Fruit fly (Drosophila melanogaster) whole organism, embryonic: Measurements from ENCODE around the gene Prat.

Experiments used
- Aef1 ChIP-seq: fragments of 200-800 bp; sonication (Bioruptor generic); IDR thresholded peaks from 3 replicates; pipeline ENCODE4 v1.3.6; 2022; ENCODE audit warnings: missing biosample characterization, missing genetic modification characterization
- Antp ChIP-seq: fragments of 200-800 bp; sonication (Bioruptor generic); optimal IDR thresholded peaks from 3 replicates; lab custom pipeline; 2016; ENCODE audit warnings: missing biosample characterization, missing genetic modification characterization
- Asciz ChIP-seq: fragments of 200-800 bp; sonication (Bioruptor generic); optimal IDR thresholded peaks from 2 replicates; lab custom pipeline; 2017; ENCODE audit warnings: missing biosample characterization, mild to moderate bottlenecking, missing genetic modification characterization, missing genetic modification reagents
- BEAF-32 ChIP-seq: fragments of 200-800 bp; sonication (Bioruptor generic); optimal IDR thresholded peaks from 3 replicates; lab custom pipeline; 2017; ENCODE audit warnings: missing biosample characterization, missing genetic modification characterization, mild to moderate bottlenecking, moderate library complexity, missing genetic modification reagents
- CG1024 ChIP-seq: fragments of 200-800 bp; sonication (Bioruptor generic); IDR thresholded peaks from 2 replicates; pipeline ENCODE4 v1.3.6; 2022; ENCODE audit warnings: missing biosample characterization, missing genetic modification characterization
- CG11398 ChIP-seq: fragments of 200-800 bp; sonication (Bioruptor generic); optimal IDR thresholded peaks from 2 replicates; lab custom pipeline; 2016; ENCODE audit warnings: missing biosample characterization, missing genetic modification characterization
- CG11456 ChIP-seq: fragments of 200-800 bp; sonication (Bioruptor generic); IDR thresholded peaks from 3 replicates; pipeline ENCODE4 v1.3.6; 2022; ENCODE audit warnings: missing biosample characterization, missing genetic modification characterization
- CG11560 ChIP-seq: fragments of 200-800 bp; sonication (Bioruptor generic); IDR thresholded peaks from 3 replicates; pipeline ENCODE4 v1.3.6; 2022; ENCODE audit warnings: missing biosample characterization, missing genetic modification characterization
- CG13775 ChIP-seq: fragments of 200-800 bp; sonication (Bioruptor generic); optimal IDR thresholded peaks from 3 replicates; lab custom pipeline; 2017; ENCODE audit warnings: missing biosample characterization, mild to moderate bottlenecking, missing genetic modification characterization
- CG1602 ChIP-seq: fragments of 200-800 bp; sonication (Bioruptor generic); optimal IDR thresholded peaks from 3 replicates; lab custom pipeline; 2016; ENCODE audit warnings: missing biosample characterization, missing genetic modification characterization
- CG17802 ChIP-seq: fragments of 200-800 bp; sonication (Bioruptor generic); optimal IDR thresholded peaks from 2 replicates; lab custom pipeline; 2018; ENCODE audit warnings: missing biosample characterization, mild to moderate bottlenecking, missing genetic modification characterization, moderate library complexity
- CG2199 ChIP-seq: fragments of 200-800 bp; sonication (Bioruptor generic); IDR thresholded peaks from 3 replicates; pipeline ENCODE4 v1.3.6; 2022; ENCODE audit warnings: missing biosample characterization, missing genetic modification characterization
- CG2202 ChIP-seq: fragments of 200-800 bp; sonication (Bioruptor generic); optimal IDR thresholded peaks from 2 replicates; lab custom pipeline; 2018; ENCODE audit warnings: missing biosample characterization, mild to moderate bottlenecking, missing genetic modification characterization
- CG30403 ChIP-seq: fragments of 200-800 bp; sonication (Bioruptor generic); optimal IDR thresholded peaks from 3 replicates; lab custom pipeline; 2016; ENCODE audit warnings: missing biosample characterization, missing genetic modification characterization
- CG31224 ChIP-seq: fragments of 200-800 bp; sonication (Bioruptor generic); IDR thresholded peaks from 2 replicates; pipeline ENCODE4 v1.3.6; 2022; ENCODE audit warnings: missing biosample characterization, missing genetic modification characterization
- CG4854 ChIP-seq: fragments of 200-800 bp; sonication (Bioruptor generic); optimal IDR thresholded peaks from 2 replicates; lab custom pipeline; 2016; ENCODE audit warnings: missing biosample characterization, missing genetic modification characterization, inconsistent platforms
- CG6689 ChIP-seq: fragments of 200-800 bp; sonication (Bioruptor generic); IDR thresholded peaks from 2 replicates; pipeline ENCODE4 v1.3.6; 2022; ENCODE audit warnings: missing biosample characterization, missing genetic modification characterization
- CG7786 ChIP-seq: fragments of 200-800 bp; sonication (Bioruptor generic); optimal IDR thresholded peaks from 2 replicates; lab custom pipeline; 2016; ENCODE audit warnings: missing biosample characterization, missing genetic modification characterization
- CG8281 ChIP-seq: fragments of 200-800 bp; sonication (Bioruptor generic); optimal IDR thresholded peaks from 2 replicates; lab custom pipeline; 2018; ENCODE audit warnings: missing biosample characterization, mild to moderate bottlenecking, missing genetic modification characterization, moderate library complexity
- CG8290 ChIP-seq, 3 experiments: fragments of 200-800 bp; sonication (Bioruptor generic); optimal IDR thresholded peaks; 2 replicates each; lab custom pipeline; 2016 to 2019; ENCODE audit warnings: missing biosample characterization in 3 of 3, missing genetic modification characterization in 3 of 3, mild to moderate bottlenecking in 2 of 3, moderate library complexity in 1 of 3
- CG9215 ChIP-seq: fragments of 200-800 bp; sonication (Bioruptor generic); IDR thresholded peaks from 2 replicates; pipeline ENCODE4 v1.3.6; 2022; ENCODE audit warnings: missing biosample characterization, missing genetic modification characterization
- CG9609 ChIP-seq: fragments of 200-800 bp; sonication (Bioruptor generic); optimal IDR thresholded peaks from 3 replicates; lab custom pipeline; 2016; ENCODE audit warnings: missing biosample characterization, missing genetic modification characterization
- CHES-1-like ChIP-seq: fragments of 200-800 bp; sonication (Bioruptor generic); optimal IDR thresholded peaks from 2 replicates; lab custom pipeline; 2016; ENCODE audit warnings: missing biosample characterization, missing genetic modification characterization
- CkIIα-i1 ChIP-seq: fragments of 200-800 bp; sonication (Bioruptor generic); IDR thresholded peaks from 2 replicates; pipeline ENCODE4 v1.3.6; 2022; ENCODE audit warnings: missing biosample characterization, missing genetic modification characterization
- Dfd ChIP-seq, 2 experiments: fragments of >200 bp; optimal IDR thresholded peaks; 2 replicates each; lab custom pipeline; 2017; ENCODE audit warnings: missing biosample characterization in 2 of 2, missing genetic modification characterization in 2 of 2
- Lpt ChIP-seq: fragments of >200 bp; optimal IDR thresholded peaks from 2 replicates; lab custom pipeline; 2018; ENCODE audit warnings: missing biosample characterization, missing genetic modification characterization
- Mad ChIP-seq: fragments of 200-800 bp; sonication (Bioruptor generic); optimal IDR thresholded peaks from 2 replicates; lab custom pipeline; 2016; ENCODE audit warnings: missing biosample characterization, missing genetic modification characterization
- Max ChIP-seq: fragments of 200-800 bp; sonication (Bioruptor generic); optimal IDR thresholded peaks from 2 replicates; lab custom pipeline; 2016; ENCODE audit warnings: missing biosample characterization, mild to moderate bottlenecking, missing genetic modification characterization
- Meics ChIP-seq: fragments of 200-800 bp; sonication (Bioruptor generic); optimal IDR thresholded peaks from 2 replicates; lab custom pipeline; 2017; ENCODE audit warnings: missing biosample characterization, mild to moderate bottlenecking, missing genetic modification characterization
- Nf-YA ChIP-seq: fragments of 200-800 bp; sonication (Bioruptor generic); IDR thresholded peaks from 2 replicates; pipeline ENCODE4 v1.3.6; 2022; ENCODE audit warnings: missing biosample characterization, missing genetic modification characterization
- NfI ChIP-seq: fragments of 200-800 bp; sonication (Bioruptor generic); optimal IDR thresholded peaks from 3 replicates; lab custom pipeline; 2018; ENCODE audit warnings: missing biosample characterization, mild to moderate bottlenecking, missing genetic modification characterization, moderate library complexity
- Rx ChIP-seq: fragments of 200-800 bp; sonication (Bioruptor generic); IDR thresholded peaks from 2 replicates; pipeline ENCODE4 v1.3.6; 2022; ENCODE audit warnings: missing biosample characterization, missing genetic modification characterization
- Sry-δ ChIP-seq: fragments of 200-800 bp; sonication (Bioruptor generic); optimal IDR thresholded peaks from 2 replicates; lab custom pipeline; 2016; ENCODE audit warnings: missing biosample characterization, missing genetic modification characterization
- Vsx1 ChIP-seq: fragments of 200-800 bp; sonication (Bioruptor generic); optimal IDR thresholded peaks from 2 replicates; lab custom pipeline; 2017; ENCODE audit warnings: missing biosample characterization, mild to moderate bottlenecking, missing genetic modification characterization, missing genetic modification reagents
- chinmo ChIP-seq: fragments of 200-800 bp; sonication (Bioruptor generic); IDR thresholded peaks from 4 replicates; pipeline ENCODE4 v1.3.6; 2022; ENCODE audit warnings: missing biosample characterization, missing genetic modification characterization; ENCODE audit not compliant: partially characterized antibody
- crc ChIP-seq: fragments of 200-800 bp; sonication (Bioruptor generic); optimal IDR thresholded peaks from 2 replicates; lab custom pipeline; 2016; ENCODE audit warnings: missing biosample characterization, missing genetic modification characterization
- emc ChIP-seq: fragments of 200-800 bp; sonication (Bioruptor generic); optimal IDR thresholded peaks from 2 replicates; lab custom pipeline; 2016; ENCODE audit warnings: missing biosample characterization, missing genetic modification characterization
- ftz-f1 ChIP-seq: fragments of 200-800 bp; sonication (Bioruptor generic); optimal IDR thresholded peaks from 2 replicates; lab custom pipeline; 2016; ENCODE audit warnings: missing biosample characterization, missing genetic modification characterization
- gro ChIP-seq: fragments of 200-800 bp; sonication (Bioruptor generic); optimal IDR thresholded peaks from 2 replicates; lab custom pipeline; 2016; ENCODE audit warnings: missing biosample characterization, missing genetic modification characterization
- h ChIP-seq: fragments of >200 bp; optimal IDR thresholded peaks from 2 replicates; lab custom pipeline; 2017
- knrl ChIP-seq: fragments of 200-800 bp; sonication (Bioruptor generic); IDR thresholded peaks from 3 replicates; pipeline ENCODE4 v1.3.6; 2022; ENCODE audit warnings: missing biosample characterization, missing genetic modification characterization; ENCODE audit not compliant: partially characterized antibody
- nau ChIP-seq: fragments of 200-800 bp; sonication (Bioruptor generic); optimal IDR thresholded peaks from 3 replicates; lab custom pipeline; 2017; ENCODE audit warnings: missing biosample characterization, mild to moderate bottlenecking, missing genetic modification characterization, missing genetic modification reagents
- nerfin-1 ChIP-seq: fragments of 200-800 bp; sonication (Bioruptor generic); optimal IDR thresholded peaks from 3 replicates; lab custom pipeline; 2019; ENCODE audit warnings: missing biosample characterization, mild to moderate bottlenecking, missing genetic modification characterization, moderate library complexity
- pho ChIP-seq: fragments of 200-800 bp; sonication (Bioruptor generic); optimal IDR thresholded peaks from 2 replicates; lab custom pipeline; 2016; ENCODE audit warnings: missing biosample characterization, missing genetic modification characterization
- psq ChIP-seq: fragments of 200-800 bp; sonication (Bioruptor generic); optimal IDR thresholded peaks from 2 replicates; lab custom pipeline; 2017; ENCODE audit warnings: missing biosample characterization, missing genetic modification characterization
- pzg ChIP-seq: fragments of 200-800 bp; sonication (Bioruptor generic); optimal IDR thresholded peaks from 3 replicates; lab custom pipeline; 2018; ENCODE audit warnings: missing biosample characterization, mild to moderate bottlenecking, missing genetic modification characterization, moderate library complexity
- slou ChIP-seq: fragments of 200-800 bp; sonication (Bioruptor generic); optimal IDR thresholded peaks from 3 replicates; lab custom pipeline; 2016; ENCODE audit warnings: missing biosample characterization, missing genetic modification characterization
- yki ChIP-seq: fragments of >200 bp; optimal IDR thresholded peaks from 3 replicates; lab custom pipeline; 2018

Gene Prat

dm6 chr3R:7886859-7887190, 24.8 kb downstream of the Prat start, which contains the start of gene ArgRS-m (continued):
- TF ChIP-seq ftz-f1: peak; percentile 21
- TF ChIP-seq NfI (GFP tag; lab: Kevin White, UChicago): peak; percentile 58
- no peak for TF ChIP-seq chinmo (GFP tag; lab: Robert Waterston, UW)
- no peak for TF ChIP-seq Max
- no peak for TF ChIP-seq CG2199
- TF ChIP-seq pzg (GFP tag; lab: Kevin White, UChicago): peak; percentile 83
- TF ChIP-seq CG2202 (tag; lab: Kevin White, UChicago): no peak
- TF ChIP-seq Sry-δ: peak; percentile 58
- TF ChIP-seq knrl (GFP tag; lab: Robert Waterston, UW): 0 out of 3 replicates have a peak, but pooled peaks have one; percentile 32
- no peak for TF ChIP-seq Dfd (GFP tag; optimal IDR thresholded peaks at IDR 0.05; lab: Kevin White, UChicago)
- TF ChIP-seq crc (GFP tag; lab: Kevin White, UChicago): no peak
- no peak for TF ChIP-seq h (lab: Kevin White, UChicago)
- no peak for TF ChIP-seq CkIIα-i1
- TF ChIP-seq CG8281: no peak
- TF ChIP-seq Meics (GFP tag; lab: Kevin White, UChicago): peak; percentile 49
- TF ChIP-seq nerfin-1 (tag; lab: Kevin White, UChicago): no peak
- TF ChIP-seq Mad (GFP tag; lab: Kevin White, UChicago): no peak
- TF ChIP-seq CG4854 (GFP tag; lab: Kevin White, UChicago): no peak
- TF ChIP-seq Vsx1: no peak
- peak; percentile 70 for TF ChIP-seq CHES-1-like (GFP tag; lab: Kevin White, UChicago)
- peak; percentile 76 for TF ChIP-seq pho (GFP tag; lab: Kevin White, UChicago)
- TF ChIP-seq Rx (GFP tag; lab: Robert Waterston, UW): no peak
- TF ChIP-seq CG8290 (GFP tag; optimal IDR thresholded peaks at IDR 0.05; lab: Kevin White, UChicago): no peak
- peak in 1 of 2 experiments; percentile 74 for TF ChIP-seq CG8290 (tag; optimal IDR thresholded peaks at IDR 0.05; lab: Kevin White, UChicago)
- TF ChIP-seq CG11560: no peak
- peak; percentile 28 for TF ChIP-seq psq (GFP tag; lab: Kevin White, UChicago)
- TF ChIP-seq CG1602 (GFP tag; lab: Kevin White, UChicago): peak; percentile 16
- TF ChIP-seq CG31224: no peak
- TF ChIP-seq Nf-YA (GFP tag; lab: Robert Waterston, UW): no peak
- peak; percentile 28 for TF ChIP-seq emc (GFP tag; lab: Kevin White, UChicago)
- TF ChIP-seq slou: no peak
- TF ChIP-seq yki: no peak
- no peak for TF ChIP-seq Asciz
- no peak for TF ChIP-seq CG1024 (GFP tag; lab: Robert Waterston, UW)
- TF ChIP-seq nau: no peak
- peak; percentile 66 for TF ChIP-seq CG9609 (GFP tag; lab: Kevin White, UChicago)
- TF ChIP-seq CG13775 (GFP tag; lab: Kevin White, UChicago): peak; percentile 62
- no peak for TF ChIP-seq Lpt
- peak; percentile 61 for TF ChIP-seq BEAF-32
- TF ChIP-seq Antp: peak; percentile 52
- peak; percentile 5 for TF ChIP-seq CG11398
- TF ChIP-seq CG30403 (GFP tag; lab: Kevin White, UChicago): peak; percentile 66
- TF ChIP-seq Aef1: peak; percentile 20; the same call in 1 of the 3 replicates
- peak; percentile 73; the same call in 1 of the 3 replicates for TF ChIP-seq CG11456 (GFP tag; lab: Robert Waterston, UW)
- TF ChIP-seq gro (GFP tag; lab: Kevin White, UChicago): no peak
- TF ChIP-seq CG17802 (tag; lab: Kevin White, UChicago): no peak
- peak; percentile 73 for TF ChIP-seq CG7786 (GFP tag; lab: Kevin White, UChicago)
- TF ChIP-seq CG9215 (GFP tag; lab: Robert Waterston, UW): peak; percentile 41; the same call in 1 of the 2 replicates
- TF ChIP-seq CG6689: peak; percentile 35; the same call in 1 of the 2 replicates
